Worm (Caenorhabditis elegans): ENCODE results near the gene F54H5.3.

DNA sequence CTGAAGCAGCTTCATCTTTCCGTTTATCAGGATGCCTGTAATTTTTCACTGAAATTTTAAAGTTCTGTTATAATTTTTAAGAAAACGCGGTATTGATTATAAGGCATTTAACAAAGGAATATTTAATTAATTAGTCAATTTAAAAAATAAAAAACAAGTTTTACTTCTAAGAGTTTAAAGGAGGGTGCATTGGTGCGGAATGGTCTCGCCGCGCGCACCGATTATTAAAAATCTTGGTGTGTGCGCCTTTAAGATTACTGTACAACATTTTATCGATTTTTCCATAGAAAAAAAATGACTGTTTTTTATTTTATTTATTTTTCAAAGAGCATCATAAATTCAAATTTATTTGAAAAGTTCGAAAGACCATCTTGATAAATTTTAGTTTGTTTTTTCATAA is 24.5 kb upstream of the F54H5.3 start:
- TF ChIP-seq fkh-10 (GFP tag; optimal IDR thresholded peaks at IDR 0.05) (no peak), sptf-1 (tag; optimal IDR thresholded peaks at IDR 0.05) (no peak), lin-15B (tag; optimal IDR thresholded peaks at IDR 0.05) (no peak), jun-1 (tag; optimal IDR thresholded peaks at IDR 0.05) (no peak), nhr-77 (tag; optimal IDR thresholded peaks at IDR 0.05) (no peak), skn-1 (tag; optimal IDR thresholded peaks at IDR 0.05) (no peak), irx-1 (tag; optimal IDR thresholded peaks at IDR 0.05) (no peak), tbx-2 (tag; optimal IDR thresholded peaks at IDR 0.05) (no peak), lin-14 (GFP tag; optimal IDR thresholded peaks at IDR 0.05) (no peak), lsy-2 (tag; optimal IDR thresholded peaks at IDR 0.05) (no peak), F16B12.6 (tag; optimal IDR thresholded peaks at IDR 0.05) (no peak), snpc-4 (tag; optimal IDR thresholded peaks at IDR 0.05) (no peak), fos-1 (tag; optimal IDR thresholded peaks at IDR 0.05) (no peak)
